Worm (Caenorhabditis elegans): ENCODE results near the gene pph-1.
A peak's percentile ranks its signal among the peaks of the same experiment; 100 is the strongest.

The pph-1 gene

DNA sequence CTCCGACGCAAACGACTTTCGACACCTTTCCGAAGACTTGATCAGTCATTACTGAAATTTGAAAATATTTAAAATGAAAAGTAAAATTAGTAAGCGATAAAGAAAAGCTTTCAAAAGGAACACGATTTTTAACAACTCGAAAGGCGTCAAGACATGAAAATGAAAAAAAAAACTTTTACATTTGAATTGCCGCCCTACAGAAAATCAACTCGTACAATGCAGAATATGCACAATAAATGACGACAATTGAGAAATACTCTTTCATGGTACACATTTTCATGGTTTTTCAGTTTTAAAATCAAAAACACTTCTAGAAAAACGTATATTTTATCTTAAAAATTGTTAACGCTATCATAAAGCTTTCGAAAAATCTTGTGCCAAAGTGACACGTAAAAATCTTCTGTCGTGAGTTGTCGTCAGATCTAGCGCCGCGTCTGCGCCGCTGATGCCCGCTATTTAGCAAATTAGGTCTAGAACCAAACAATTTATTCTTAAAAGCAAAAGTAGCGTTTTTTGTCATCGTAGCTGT lies 40.9 kb upstream of the pph-1 start, which contains the start of gene sqv-4:
Gene sqv-4 (minus strand): TSS at position 51 of the 529 bp plus-strand sequence.
- no peak for TF ChIP-seq npax-4 (tag; optimal IDR thresholded peaks at IDR 0.05)
- TF ChIP-seq lin-11 (tag; optimal IDR thresholded peaks at IDR 0.05), result no peak
- no peak for TF ChIP-seq ama-1 (optimal IDR thresholded peaks at IDR 0.05)
- TF ChIP-seq C38D4.7 (GFP tag; optimal IDR thresholded peaks at IDR 0.05), result no peak
- no peak for TF ChIP-seq hlh-6 (tag; optimal IDR thresholded peaks at IDR 0.05)
- TF ChIP-seq ceh-9 (tag; optimal IDR thresholded peaks at IDR 0.05), result no peak
- no peak for TF ChIP-seq ceh-18 (tag; optimal IDR thresholded peaks at IDR 0.05)
- TF ChIP-seq unc-42 (tag; optimal IDR thresholded peaks at IDR 0.05), result no peak

DNA sequence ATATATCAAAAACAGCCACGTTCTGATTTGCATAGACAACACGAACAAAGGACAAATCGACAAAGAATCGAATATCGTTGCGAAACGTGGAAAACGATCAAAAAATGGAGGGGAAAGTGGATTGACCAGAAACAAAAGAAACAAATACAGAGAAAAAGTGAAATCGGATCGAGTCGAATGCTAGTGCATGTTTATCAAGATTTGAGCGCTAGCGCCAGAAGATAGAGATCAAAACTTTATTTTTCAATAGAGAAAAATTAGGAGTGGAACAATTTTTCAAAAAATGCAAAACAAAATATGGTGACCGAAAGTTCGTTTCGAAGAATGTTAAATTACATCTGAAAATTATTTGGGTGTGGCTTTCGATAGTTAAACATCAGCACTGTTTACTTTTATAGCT lies 40.3 kb upstream of the pph-1 start:
- TF ChIP-seq gmeb-2 (tag; optimal IDR thresholded peaks at IDR 0.05) (no peak), ets-4 (tag; optimal IDR thresholded peaks at IDR 0.05) (no peak), sox-2 (GFP tag; IDR thresholded peaks at IDR 0.05) (no peak), syd-9 (tag; optimal IDR thresholded peaks at IDR 0.05) (no peak), tbx-2 (tag; optimal IDR thresholded peaks at IDR 0.05) (no peak), nhr-232 (tag; optimal IDR thresholded peaks at IDR 0.05) (no peak), ref-2 (tag; optimal IDR thresholded peaks at IDR 0.05) (no peak)

DNA sequence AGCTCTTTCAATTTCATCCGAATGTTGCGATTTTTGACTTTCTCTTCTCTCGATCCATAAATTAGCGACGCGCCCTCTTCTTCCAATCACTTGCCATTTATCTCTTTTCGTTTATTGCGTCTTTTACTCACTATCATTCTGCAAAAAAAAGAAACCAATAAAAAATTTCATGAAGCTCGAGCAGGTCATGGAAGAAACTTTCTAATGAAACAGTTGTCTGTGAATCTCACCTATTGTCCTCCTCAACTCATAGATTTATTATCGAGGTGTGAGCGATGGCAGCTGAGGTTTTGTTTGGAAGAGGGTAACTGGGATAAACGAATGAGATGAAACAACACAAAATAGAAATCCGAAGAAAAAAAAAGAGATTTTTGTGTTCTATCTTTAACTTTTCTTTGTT lies 38.1 kb upstream of the pph-1 start:
- no peak for TF ChIP-seq ceh-9 (tag; optimal IDR thresholded peaks at IDR 0.05)
- TF ChIP-seq eyg-1 (tag; optimal IDR thresholded peaks at IDR 0.05), result no peak
- no peak for TF ChIP-seq K02D7.2 (tag; optimal IDR thresholded peaks at IDR 0.05)
- no peak for TF ChIP-seq pros-1 (tag; optimal IDR thresholded peaks at IDR 0.05)
- no peak for TF ChIP-seq elt-4 (tag; optimal IDR thresholded peaks at IDR 0.05)
- no peak for TF ChIP-seq zip-5 (tag; optimal IDR thresholded peaks at IDR 0.05)
- no peak for TF ChIP-seq pqm-1 (tag; optimal IDR thresholded peaks at IDR 0.05)
- no peak for TF ChIP-seq sox-4 (tag; optimal IDR thresholded peaks at IDR 0.05)
- TF ChIP-seq rnt-1 (tag; optimal IDR thresholded peaks at IDR 0.05), result no peak
- no peak for TF ChIP-seq lin-11 (tag; optimal IDR thresholded peaks at IDR 0.05)
- no peak for TF ChIP-seq ceh-45 (GFP tag; IDR thresholded peaks at IDR 0.05)
- no peak for TF ChIP-seq unc-86 (tag; optimal IDR thresholded peaks at IDR 0.05)
- no peak for TF ChIP-seq ceh-48 (tag; optimal IDR thresholded peaks at IDR 0.05)
- TF ChIP-seq C08G9.2 (tag; optimal IDR thresholded peaks at IDR 0.05), result no peak
- TF ChIP-seq ceh-31 (tag; optimal IDR thresholded peaks at IDR 0.05), result no peak
- TF ChIP-seq ceh-30 (tag; optimal IDR thresholded peaks at IDR 0.05), result no peak
- TF ChIP-seq lim-6 (tag; optimal IDR thresholded peaks at IDR 0.05), result no peak
- no peak for TF ChIP-seq unc-3 (GFP tag; conservative IDR thresholded peaks at IDR 0.05)
- no peak for TF ChIP-seq unc-3 (tag; optimal IDR thresholded peaks at IDR 0.05)
- no peak for TF ChIP-seq C38D4.7 (GFP tag; optimal IDR thresholded peaks at IDR 0.05)

DNA sequence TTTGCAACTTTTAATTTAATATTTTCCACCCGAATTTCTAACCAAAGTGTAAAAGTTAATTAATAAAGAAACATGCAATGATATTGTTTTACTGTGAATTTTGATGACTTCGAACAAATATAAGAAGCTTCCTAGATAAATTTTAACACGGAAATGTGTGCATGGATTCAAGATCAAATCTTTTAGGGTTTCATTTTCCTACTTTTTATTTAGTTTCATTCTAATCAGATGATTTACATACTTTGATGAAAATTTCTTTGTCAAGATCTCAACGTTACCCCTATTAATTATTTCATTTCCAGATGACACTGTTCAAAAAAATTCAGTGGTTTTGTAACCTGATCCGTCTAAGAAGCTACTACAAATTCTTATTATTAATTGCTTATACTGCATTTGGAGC lies 35.1 kb upstream of the pph-1 start, which contains the start of gene twk-12:
Gene twk-12 (plus strand): TSS at position 301 of the 400 bp plus-strand sequence.
- TF ChIP-seq hlh-15 (tag; optimal IDR thresholded peaks at IDR 0.05), result no peak
- no peak for TF ChIP-seq pat-9 (tag; optimal IDR thresholded peaks at IDR 0.05)
- TF ChIP-seq sdc-2 (tag; optimal IDR thresholded peaks at IDR 0.05), result no peak
- no peak for TF ChIP-seq ceh-18 (tag; optimal IDR thresholded peaks at IDR 0.05)
- no peak for TF ChIP-seq pros-1 (tag; optimal IDR thresholded peaks at IDR 0.05)
- TF ChIP-seq zip-5 (tag; optimal IDR thresholded peaks at IDR 0.05), result no peak
- TF ChIP-seq pha-2 (tag; optimal IDR thresholded peaks at IDR 0.05), result no peak

DNA sequence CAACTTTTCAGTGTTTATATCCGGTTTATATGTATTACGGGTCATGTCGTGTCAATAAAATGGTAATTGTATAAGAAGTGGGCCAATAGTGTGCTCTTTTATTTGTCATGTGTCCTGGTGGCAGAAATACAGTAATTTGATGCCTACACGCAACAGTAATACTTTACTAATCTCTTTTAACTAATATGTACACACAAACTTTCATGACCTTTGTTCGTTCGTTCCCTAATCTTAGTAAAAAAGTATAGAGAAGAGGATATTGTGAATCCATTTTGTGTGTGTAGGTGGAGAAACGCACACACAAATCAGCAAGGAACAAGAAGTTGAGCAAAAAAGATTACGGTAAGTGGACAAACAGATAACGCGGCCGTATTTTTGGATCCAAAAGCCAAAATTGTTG lies 31.5 kb upstream of the pph-1 start:
- no peak for TF ChIP-seq ama-1 (optimal IDR thresholded peaks at IDR 0.05)
- no peak for TF ChIP-seq gmeb-2 (tag; optimal IDR thresholded peaks at IDR 0.05)
- peak; percentile 61 for TF ChIP-seq ceh-34 (tag; optimal IDR thresholded peaks at IDR 0.05)

All from whole organism, late embryonic.